Worm (Caenorhabditis elegans) whole organism, L2 larva: ENCODE measurements around the gene F07B10.4.

Experiments
- F13H6.1 ChIP-seq: sonication (generic microtip); optimal IDR thresholded peaks from 2 replicates; lab custom pipeline; 2016; ENCODE audit warnings: missing genetic modification characterization, missing compliant biosample characterization
- Y55F3AM.14 ChIP-seq: fragments of 200-800 bp; sonication (Bioruptor generic); optimal IDR thresholded peaks from 2 replicates; lab custom pipeline; 2018; ENCODE audit warnings: mild to moderate bottlenecking, missing genetic modification characterization, missing compliant biosample characterization
- ama-1 ChIP-seq: fragments of 150-350 bp; optimal IDR thresholded peaks from 2 replicates; lab custom pipeline; 2018; ENCODE audit warnings: inconsistent platforms
- ceh-82 ChIP-seq: fragments of 150-350 bp; optimal IDR thresholded peaks from 2 replicates; lab custom pipeline; 2014; ENCODE audit warnings: missing biosample characterization, missing genetic modification characterization
- lin-11 ChIP-seq: fragments of 150-350 bp; sonication (generic microtip); optimal IDR thresholded peaks from 2 replicates; lab custom pipeline; 2014; ENCODE audit warnings: missing biosample characterization, missing genetic modification characterization, inconsistent platforms, mixed read lengths
- lin-39 ChIP-seq: fragments of 150-350 bp; optimal IDR thresholded peaks from 2 replicates; lab custom pipeline; 2014; ENCODE audit warnings: missing biosample characterization, missing genetic modification reagents, missing genetic modification characterization
- nhr-25 ChIP-seq: fragments of 150-350 bp; sonication (generic microtip); optimal IDR thresholded peaks from 3 replicates; lab custom pipeline; 2014; ENCODE audit warnings: missing biosample characterization, missing genetic modification characterization
- ztf-11 ChIP-seq: sonication (generic microtip); optimal IDR thresholded peaks from 2 replicates; lab custom pipeline; 2017; ENCODE audit warnings: missing biosample characterization, missing genetic modification characterization

ce11 chrV:11223698-11224097 is 39.2 kb downstream of the F07B10.4 start:
- TF ChIP-seq ztf-11: no peak
- TF ChIP-seq Y55F3AM.14 (GFP tag; lab: Kevin White, UChicago): no peak
- no peak for TF ChIP-seq ceh-82
- no peak for TF ChIP-seq nhr-25 (tag; lab: Kevin White, UChicago)
- no peak for TF ChIP-seq F13H6.1
- TF ChIP-seq ama-1: no peak
- no peak for TF ChIP-seq lin-11 (tag; lab: Kevin White, UChicago)
- no peak for TF ChIP-seq lin-39
